Worm (Caenorhabditis elegans) whole organism, L2 larva: ENCODE measurements around the gene F59B2.13.

Experiments
- aly-2 ChIP-seq: fragments of 150-350 bp; optimal IDR thresholded peaks from 2 replicates; lab custom pipeline; 2014; ENCODE audit warnings: missing biosample characterization, missing genetic modification characterization
- ama-1 ChIP-seq: fragments of 150-350 bp; optimal IDR thresholded peaks from 2 replicates; lab custom pipeline; 2018; ENCODE audit warnings: inconsistent platforms
- lin-11 ChIP-seq: fragments of 150-350 bp; sonication (generic microtip); optimal IDR thresholded peaks from 2 replicates; lab custom pipeline; 2014; ENCODE audit warnings: missing biosample characterization, missing genetic modification characterization, inconsistent platforms, mixed read lengths
- lin-13 ChIP-seq: fragments of 150-350 bp; optimal IDR thresholded peaks from 2 replicates; lab custom pipeline; 2014; ENCODE audit warnings: missing biosample characterization, missing genetic modification reagents, missing genetic modification characterization
- nhr-11 ChIP-seq: fragments of 150-350 bp; optimal IDR thresholded peaks from 2 replicates; lab custom pipeline; 2014; ENCODE audit warnings: missing biosample characterization, missing genetic modification characterization
- nhr-21 ChIP-seq: fragments of 150-350 bp; optimal IDR thresholded peaks from 2 replicates; lab custom pipeline; 2014; ENCODE audit warnings: missing biosample characterization, missing genetic modification characterization
- nhr-237 ChIP-seq: fragments of 150-350 bp; optimal IDR thresholded peaks from 2 replicates; lab custom pipeline; 2014; ENCODE audit warnings: missing biosample characterization, missing genetic modification characterization
- nhr-25 ChIP-seq: fragments of 150-350 bp; sonication (generic microtip); optimal IDR thresholded peaks from 3 replicates; lab custom pipeline; 2014; ENCODE audit warnings: missing biosample characterization, missing genetic modification characterization
- nhr-77 ChIP-seq: fragments of 150-350 bp; optimal IDR thresholded peaks from 2 replicates; lab custom pipeline; 2014; ENCODE audit warnings: missing biosample characterization, missing genetic modification characterization
- snpc-4 ChIP-seq: fragments of 150-350 bp; optimal IDR thresholded peaks from 2 replicates; lab custom pipeline; 2014; ENCODE audit warnings: missing biosample characterization, missing genetic modification characterization
- unc-39 ChIP-seq: fragments of 150-350 bp; optimal IDR thresholded peaks from 2 replicates; lab custom pipeline; 2014; ENCODE audit warnings: missing biosample characterization, missing genetic modification characterization
- unc-55 ChIP-seq: fragments of 150-350 bp; sonication (generic microtip); optimal IDR thresholded peaks from 3 replicates; lab custom pipeline; 2014; ENCODE audit warnings: missing biosample characterization, missing genetic modification reagents, missing genetic modification characterization

ce11 chrIII:8998884-8999283 is 28.0 kb downstream of the F59B2.13 start:
- TF ChIP-seq nhr-237 (tag; lab: Kevin White, UChicago) (no peak), aly-2 (no peak), lin-13 (GFP tag; lab: Kevin White, UChicago) (no peak), unc-39 (no peak), lin-11 (tag; lab: Kevin White, UChicago) (no peak), nhr-25 (no peak), nhr-77 (tag; lab: Kevin White, UChicago) (no peak), ama-1 (no peak), snpc-4 (tag; lab: Kevin White, UChicago) (no peak), unc-55 (GFP tag; lab: Kevin White, UChicago) (no peak), nhr-11 (tag; lab: Kevin White, UChicago) (no peak), nhr-21 (tag; lab: Kevin White, UChicago) (no peak)
